Worm (Caenorhabditis elegans): ENCODE results near the gene apc-10.

Gene apc-10

ce11 chrV:10379761-10380160 is 46.4 kb downstream of the apc-10 start:
- no peak for TF ChIP-seq T22C8.4 (GFP tag; IDR thresholded peaks at IDR 0.05)
- TF ChIP-seq med-1 (GFP tag; optimal IDR thresholded peaks at IDR 0.05; ENCODE audit: insufficient read depth): no peak
- TF ChIP-seq ztf-29 (GFP tag; IDR thresholded peaks at IDR 0.05): no peak
- no peak for TF ChIP-seq flt-1 (GFP tag; IDR thresholded peaks at IDR 0.05)
- TF ChIP-seq tab-1 (GFP tag; IDR thresholded peaks at IDR 0.05): no peak
- no peak for TF ChIP-seq cog-1 (tag; optimal IDR thresholded peaks at IDR 0.05)
- no peak for TF ChIP-seq klf-2 (GFP tag; conservative IDR thresholded peaks at IDR 0.05)
- no peak for TF ChIP-seq ztf-23 (GFP tag; IDR thresholded peaks at IDR 0.05)
- no peak for TF ChIP-seq ref-1 (GFP tag; conservative IDR thresholded peaks at IDR 0.05)

ce11 chrV:10379293-10379692 is 46.9 kb downstream of the apc-10 start, which contains the start of gene AC3.12:
Gene AC3.12, minus strand, starts transcription at chrV:10379393.
- TF ChIP-seq ztf-29 (GFP tag; IDR thresholded peaks at IDR 0.05): no peak
- no peak for TF ChIP-seq med-1 (GFP tag; optimal IDR thresholded peaks at IDR 0.05; ENCODE audit: insufficient read depth)
- TF ChIP-seq flt-1 (GFP tag; IDR thresholded peaks at IDR 0.05): no peak
- TF ChIP-seq klf-2 (GFP tag; conservative IDR thresholded peaks at IDR 0.05): no peak
